Worm (Caenorhabditis elegans) whole organism, young adult: ENCODE results near the gene clec-29.

Source experiments
- F22D6.2 ChIP-seq: sonication (generic microtip); optimal IDR thresholded peaks from 2 replicates; lab custom pipeline; 2016; ENCODE audit warnings: mild to moderate bottlenecking, missing genetic modification characterization, missing compliant biosample characterization
- ZK185.1 ChIP-seq: sonication (generic microtip); optimal IDR thresholded peaks from 2 replicates; lab custom pipeline; 2016; ENCODE audit warnings: mild to moderate bottlenecking, missing genetic modification characterization, missing compliant biosample characterization; ENCODE audit not compliant: poor library complexity, severe bottlenecking
- ama-1 ChIP-seq, 3 experiments: fragments of 150-350 bp in 1 of 3; sonication (generic microtip) in 2 of 3; optimal IDR thresholded peaks; 2 replicates each; lab custom pipeline; 2014 to 2018; ENCODE audit warnings: missing biosample characterization in 2 of 3, missing genetic modification characterization in 2 of 3, missing genetic modification reagents in 2 of 3
- him-1 ChIP-seq: sonication (generic microtip); optimal IDR thresholded peaks from 2 replicates; lab custom pipeline; 2016; ENCODE audit warnings: missing genotype, missing genetic modification reagents, missing genetic modification characterization, missing compliant biosample characterization
- hlh-12 ChIP-seq: sonication (generic microtip); optimal IDR thresholded peaks from 2 replicates; lab custom pipeline; 2016; ENCODE audit warnings: missing genetic modification characterization, missing compliant biosample characterization
- hmg-20 ChIP-seq: fragments of 200-800 bp; sonication (Bioruptor generic); IDR thresholded peaks from 2 replicates; pipeline ENCODE4 v1.3.6; 2022; ENCODE audit warnings: missing genetic modification reagents, missing genetic modification characterization, missing compliant biosample characterization
- hsf-1 ChIP-seq: fragments of 200-800 bp; sonication (Bioruptor generic); IDR thresholded peaks from 2 replicates; pipeline ENCODE4 v1.3.6; 2022; ENCODE audit warnings: missing genetic modification reagents, missing genetic modification characterization, missing compliant biosample characterization
- lag-1 ChIP-seq: fragments of 200-800 bp; sonication (Bioruptor generic); IDR thresholded peaks from 2 replicates; pipeline ENCODE4 v1.3.6; 2022; ENCODE audit warnings: missing genetic modification reagents, missing genetic modification characterization, missing compliant biosample characterization
- mcd-1 ChIP-seq: fragments of 200-800 bp; sonication (Bioruptor generic); IDR thresholded peaks from 2 replicates; pipeline ENCODE4 v1.3.6; 2022; ENCODE audit warnings: missing genetic modification reagents, missing genetic modification characterization, missing compliant biosample characterization
- mel-28 ChIP-seq: sonication (generic microtip); optimal IDR thresholded peaks from 2 replicates; lab custom pipeline; 2016; ENCODE audit warnings: borderline replicate concordance, mild to moderate bottlenecking, missing genetic modification characterization, missing compliant biosample characterization
- mes-4 ChIP-seq: sonication (generic microtip); optimal IDR thresholded peaks from 2 replicates; lab custom pipeline; 2016; ENCODE audit warnings: missing genotype, missing genetic modification characterization, missing compliant biosample characterization
- pbrm-1 ChIP-seq: fragments of 200-800 bp; sonication (Bioruptor generic); IDR thresholded peaks from 2 replicates; pipeline ENCODE4 v1.3.6; 2022; ENCODE audit warnings: missing genetic modification reagents, missing genetic modification characterization, missing compliant biosample characterization
- sdz-38 ChIP-seq: sonication (generic microtip); optimal IDR thresholded peaks from 2 replicates; lab custom pipeline; 2016; ENCODE audit warnings: missing genotype, missing genetic modification characterization, missing compliant biosample characterization
- ztf-25 ChIP-seq: fragments of 200-800 bp; sonication (Bioruptor generic); IDR thresholded peaks from 2 replicates; pipeline ENCODE4 v1.3.6; 2022; ENCODE audit warnings: missing genetic modification reagents, missing genetic modification characterization, missing compliant biosample characterization

DNA sequence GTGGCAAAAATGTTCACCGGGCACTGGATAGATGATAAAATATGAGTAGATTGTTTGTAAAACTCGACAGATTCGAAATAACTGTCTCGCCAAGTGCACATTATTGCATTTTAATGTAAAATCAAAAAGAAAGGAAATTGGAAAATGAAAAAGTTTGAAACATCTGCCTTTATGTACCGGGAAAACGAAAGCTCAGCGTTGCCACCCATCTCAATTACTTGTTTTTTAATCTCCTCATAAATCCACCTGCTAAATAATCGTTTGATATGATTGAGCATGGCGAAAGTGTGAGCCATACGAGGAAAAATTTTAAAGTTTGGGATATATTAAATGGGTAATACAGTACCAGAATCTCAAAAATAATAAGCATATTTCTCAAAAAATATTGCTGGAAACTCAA, 22.4 kb downstream of the clec-29 start, which contains the start of gene srh-137:
- no peak for TF ChIP-seq hlh-12 (tag; lab: Kevin White, UChicago)
- no peak for TF ChIP-seq mel-28 (tag; lab: Kevin White, UChicago)
- no peak for TF ChIP-seq mcd-1
- TF ChIP-seq lag-1 (GFP tag; lab: Robert Waterston, UW): no peak
- no peak for TF ChIP-seq ama-1 (optimal IDR thresholded peaks at IDR 0.05; lab: Kevin White, UChicago)
- TF ChIP-seq ama-1 (GFP tag; optimal IDR thresholded peaks at IDR 0.05; lab: Kevin White, UChicago): no peak
- no peak for TF ChIP-seq pbrm-1 (GFP tag; lab: Robert Waterston, UW)
- no peak for TF ChIP-seq F22D6.2 (tag; lab: Kevin White, UChicago)
- no peak for TF ChIP-seq hmg-20
- TF ChIP-seq ZK185.1: no peak
- TF ChIP-seq ztf-25 (GFP tag; lab: Robert Waterston, UW): no peak
- no peak for TF ChIP-seq hsf-1
- no peak for TF ChIP-seq sdz-38
- no peak for TF ChIP-seq mes-4 (tag; lab: Kevin White, UChicago)
- no peak for TF ChIP-seq him-1 (tag; lab: Kevin White, UChicago)
